Fruit fly (Drosophila melanogaster): ENCODE data around the gene CG10853.
A peak's percentile ranks its signal among the peaks of the same experiment; 100 is the strongest.

Gene CG10853

DNA sequence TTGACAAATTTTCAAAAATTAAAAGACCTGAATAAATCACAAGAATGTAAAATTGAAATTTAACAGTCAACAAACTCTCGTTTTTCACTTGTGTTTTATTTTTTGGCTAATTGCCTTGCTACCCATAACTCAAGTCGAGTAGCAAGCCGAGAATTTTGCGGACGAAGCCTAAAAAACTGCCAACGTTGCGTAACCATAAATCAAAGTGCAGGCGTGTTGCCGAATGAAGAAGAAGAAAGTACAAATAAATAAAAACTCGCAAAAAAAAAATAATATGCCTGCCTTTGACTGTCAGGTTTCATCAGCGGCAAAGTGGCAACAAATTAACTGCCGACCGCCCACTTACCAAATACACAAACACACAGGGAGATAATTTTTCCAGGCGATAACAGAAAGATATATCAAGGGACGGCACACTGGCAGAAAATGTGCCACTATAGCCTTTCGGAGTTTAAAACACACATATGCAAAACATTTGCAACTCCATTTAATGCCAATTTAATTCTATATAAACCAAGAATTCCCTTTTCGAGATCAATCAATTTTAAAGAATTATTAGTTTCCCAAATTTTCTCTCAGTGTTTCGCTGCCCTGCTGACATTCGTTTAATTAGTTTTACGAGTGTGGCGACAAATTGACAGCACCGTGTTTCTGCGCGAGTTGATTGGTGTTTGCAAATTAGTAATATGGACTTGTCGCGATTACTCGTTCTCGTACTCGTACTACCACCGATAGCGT, 19.3 kb upstream of the CG10853 start (continued):
- TF ChIP-seq CG7963 (GFP tag; IDR thresholded peaks at IDR 0.05; ENCODE audit: partially characterized antibody), result no peak
- TF ChIP-seq Dp (GFP tag; optimal IDR thresholded peaks at IDR 0.05), result no peak
- TF ChIP-seq CG10267 (tag; optimal IDR thresholded peaks at IDR 0.05), result peak; percentile 43
- no peak for TF ChIP-seq BEAF-32 (GFP tag; optimal IDR thresholded peaks at IDR 0.05)
- peak; percentile 80 for TF ChIP-seq Nf-YA (GFP tag; IDR thresholded peaks at IDR 0.05)
- TF ChIP-seq CG11723 (GFP tag; optimal IDR thresholded peaks at IDR 0.05), result peak; percentile 73
- TF ChIP-seq Neu2 (GFP tag; optimal IDR thresholded peaks at IDR 0.05; ENCODE audit: borderline replicate concordance), result no peak
- peak; percentile 83 for TF ChIP-seq NFAT (GFP tag; IDR thresholded peaks at IDR 0.05)
- no peak for TF ChIP-seq gcm (GFP tag; optimal IDR thresholded peaks at IDR 0.05)
- peak; percentile 73 for TF ChIP-seq CG6272 (GFP tag; IDR thresholded peaks at IDR 0.05)
- TF ChIP-seq maf-S (GFP tag; optimal IDR thresholded peaks at IDR 0.05), result peak; percentile 85
- TF ChIP-seq croc (GFP tag; conservative IDR thresholded peaks at IDR 0.05), result peak; percentile 27; the same call in 1 of the 3 replicates
- TF ChIP-seq MESR4 (GFP tag; optimal IDR thresholded peaks at IDR 0.05), result peak; percentile 9
- peak; percentile 81 for TF ChIP-seq chm (GFP tag; IDR thresholded peaks at IDR 0.05)
- TF ChIP-seq Fer3 (tag; optimal IDR thresholded peaks at IDR 0.05), result peak; percentile 92
- no peak for TF ChIP-seq Dref (GFP tag; IDR thresholded peaks at IDR 0.05)
- peak; percentile 77; the same call in 2 of the 3 replicates for TF ChIP-seq Optix (GFP tag; IDR thresholded peaks at IDR 0.05)
- TF ChIP-seq yki (optimal IDR thresholded peaks at IDR 0.05), result no peak
- peak; percentile 66 for TF ChIP-seq CG4404 (GFP tag; IDR thresholded peaks at IDR 0.05)
- peak; percentile 80 for TF ChIP-seq CG16779 (GFP tag; IDR thresholded peaks at IDR 0.05)
- TF ChIP-seq tll (GFP tag; optimal IDR thresholded peaks at IDR 0.05), result no peak
- peak; percentile 71; the same call in 1 of the 2 replicates for TF ChIP-seq CG17612 (GFP tag; IDR thresholded peaks at IDR 0.05)
- TF ChIP-seq ase (GFP tag; IDR thresholded peaks at IDR 0.05), result peak; percentile 76; the same call in 1 of the 3 replicates
- TF ChIP-seq CG16863 (GFP tag; optimal IDR thresholded peaks at IDR 0.05), result peak; percentile 83
- peak; percentile 3 for TF ChIP-seq grn (GFP tag; optimal IDR thresholded peaks at IDR 0.05)
- TF ChIP-seq ham (GFP tag; IDR thresholded peaks at IDR 0.05), result peak; percentile 79
- TF ChIP-seq az2 (GFP tag; optimal IDR thresholded peaks at IDR 0.05), result peak; percentile 83
- TF ChIP-seq CG3847 (GFP tag; IDR thresholded peaks at IDR 0.05), result peak; percentile 91
- peak; percentile 85 for TF ChIP-seq unpg (GFP tag; optimal IDR thresholded peaks at IDR 0.05)
- TF ChIP-seq pum (GFP tag; optimal IDR thresholded peaks at IDR 0.05), result peak; percentile 69
- TF ChIP-seq HLHmδ (GFP tag; optimal IDR thresholded peaks at IDR 0.05), result no peak
- TF ChIP-seq CG16815 (GFP tag; optimal IDR thresholded peaks at IDR 0.05), result peak; percentile 74
- TF ChIP-seq CG11696 (GFP tag; IDR thresholded peaks at IDR 0.05), result peak; percentile 55
- TF ChIP-seq CG1233 (GFP tag; optimal IDR thresholded peaks at IDR 0.05), result peak; percentile 83
- TF ChIP-seq CG18011 (GFP tag; optimal IDR thresholded peaks at IDR 0.05), result peak; percentile 69
- TF ChIP-seq CG8765 (GFP tag; IDR thresholded peaks at IDR 0.05), result peak; percentile 51; the same call in 1 of the 2 replicates
- TF ChIP-seq repo (GFP tag; optimal IDR thresholded peaks at IDR 0.05), result peak; percentile 65
- peak; percentile 90 for TF ChIP-seq CG9817 (tag; optimal IDR thresholded peaks at IDR 0.05)
- TF ChIP-seq gcm2 (GFP tag; optimal IDR thresholded peaks at IDR 0.05), result peak; percentile 57
- TF ChIP-seq CG14050 (GFP tag; IDR thresholded peaks at IDR 0.05), result peak; percentile 82
- TF ChIP-seq nerfin-1 (tag; optimal IDR thresholded peaks at IDR 0.05), result peak; percentile 62
- TF ChIP-seq CG5245 (GFP tag; optimal IDR thresholded peaks at IDR 0.05), result peak; percentile 39
- peak; percentile 96 for TF ChIP-seq Atf6 (GFP tag; IDR thresholded peaks at IDR 0.05)
- peak; percentile 56 for TF ChIP-seq CG8388 (GFP tag; optimal IDR thresholded peaks at IDR 0.05)
- TF ChIP-seq ewg (GFP tag; optimal IDR thresholded peaks at IDR 0.05), result peak; percentile 62
- peak; percentile 69 for TF ChIP-seq B-H1 (GFP tag; IDR thresholded peaks at IDR 0.05)
- peak; percentile 87 for TF ChIP-seq Sox102F (GFP tag; optimal IDR thresholded peaks at IDR 0.05)
- TF ChIP-seq Chrac-16 (GFP tag; optimal IDR thresholded peaks at IDR 0.05), result peak; percentile 79
- TF ChIP-seq gt (GFP tag; IDR thresholded peaks at IDR 0.05), result peak; percentile 56
- TF ChIP-seq CG17328 (GFP tag; IDR thresholded peaks at IDR 0.05), result peak; percentile 84
